Worm (Caenorhabditis elegans) whole organism, L1 larva: Measurements from ENCODE around the gene F53A2.9.

Experiments
- C34B4.2 ChIP-seq: sonication (generic microtip); optimal IDR thresholded peaks from 2 replicates; lab custom pipeline; 2017; ENCODE audit warnings: mild to moderate bottlenecking, missing genetic modification characterization, missing compliant biosample characterization
- F16B12.6 ChIP-seq: fragments of 150-350 bp; optimal IDR thresholded peaks from 2 replicates; lab custom pipeline; 2014; ENCODE audit warnings: missing biosample characterization, missing genetic modification characterization
- Y116A8C.19 ChIP-seq: sonication (generic microtip); optimal IDR thresholded peaks from 2 replicates; lab custom pipeline; 2016; ENCODE audit warnings: missing compliant biosample characterization, missing genetic modification characterization, borderline replicate concordance
- aly-2 ChIP-seq: fragments of 150-350 bp; optimal IDR thresholded peaks from 2 replicates; lab custom pipeline; 2014; ENCODE audit warnings: missing biosample characterization, missing genetic modification characterization
- blmp-1 ChIP-seq: fragments of 150-350 bp; optimal IDR thresholded peaks from 2 replicates; lab custom pipeline; 2014; ENCODE audit warnings: missing biosample characterization, missing genetic modification characterization
- ceh-63 ChIP-seq: fragments of 200-800 bp; sonication (Bioruptor generic); optimal IDR thresholded peaks from 2 replicates; lab custom pipeline; 2018; ENCODE audit warnings: mild to moderate bottlenecking, missing genetic modification characterization, missing compliant biosample characterization
- ceh-8 ChIP-seq: fragments of 200-800 bp; sonication (Bioruptor generic); optimal IDR thresholded peaks from 2 replicates; lab custom pipeline; 2018; ENCODE audit warnings: mild to moderate bottlenecking, missing genetic modification characterization, moderate library complexity, missing compliant biosample characterization
- ceh-88 ChIP-seq: fragments of 200-800 bp; sonication (Bioruptor generic); IDR thresholded peaks from 2 replicates; pipeline ENCODE4 v1.3.6; 2022; ENCODE audit warnings: missing genetic modification characterization, missing compliant biosample characterization
- ces-1 ChIP-seq: fragments of 150-350 bp; optimal IDR thresholded peaks from 2 replicates; lab custom pipeline; 2014; ENCODE audit warnings: missing biosample characterization, missing genetic modification reagents, missing genetic modification characterization
- egl-13 ChIP-seq: sonication (generic microtip); optimal IDR thresholded peaks from 2 replicates; lab custom pipeline; 2016; ENCODE audit warnings: missing genotype, missing genetic modification reagents, missing genetic modification characterization, missing compliant biosample characterization
- elt-3 ChIP-seq, 6 experiments: fragments of 150-350 bp in 1 of 6; sonication (generic microtip); optimal IDR thresholded peaks; 2 replicates each; lab custom pipeline; 2017 to 2018; ENCODE audit warnings: missing biosample characterization in 6 of 6, missing genetic modification characterization in 6 of 6, inconsistent platforms in 1 of 6
- fkh-4 ChIP-seq: sonication (generic microtip); optimal IDR thresholded peaks from 2 replicates; lab custom pipeline; 2016; ENCODE audit warnings: missing compliant biosample characterization, missing genetic modification characterization, borderline replicate concordance
- fkh-8 ChIP-seq: sonication (generic microtip); optimal IDR thresholded peaks from 2 replicates; lab custom pipeline; 2016; ENCODE audit warnings: mild to moderate bottlenecking, missing genetic modification characterization, missing compliant biosample characterization
- hlh-17 ChIP-seq: fragments of 200-800 bp; sonication (Bioruptor generic); optimal IDR thresholded peaks from 2 replicates; lab custom pipeline; 2018; ENCODE audit warnings: missing genetic modification characterization, mild to moderate bottlenecking, missing compliant biosample characterization, moderate library complexity, borderline replicate concordance
- hlh-4 ChIP-seq: sonication (generic microtip); optimal IDR thresholded peaks from 2 replicates; lab custom pipeline; 2016; ENCODE audit warnings: mild to moderate bottlenecking, missing genetic modification characterization, missing compliant biosample characterization
- hpl-2 ChIP-seq: fragments of 150-350 bp; optimal IDR thresholded peaks from 2 replicates; lab custom pipeline; 2014; ENCODE audit warnings: missing biosample characterization, missing genetic modification reagents, missing genetic modification characterization
- irx-1 ChIP-seq: sonication (generic microtip); optimal IDR thresholded peaks from 2 replicates; lab custom pipeline; 2016; ENCODE audit warnings: missing genetic modification characterization, missing compliant biosample characterization
- isw-1 ChIP-seq: fragments of 200-800 bp; sonication (Bioruptor generic); IDR thresholded peaks from 2 replicates; pipeline ENCODE4 v1.3.6; 2022; ENCODE audit warnings: missing genetic modification characterization, missing compliant biosample characterization
- lin-13 ChIP-seq: fragments of 150-350 bp; optimal IDR thresholded peaks from 2 replicates; lab custom pipeline; 2014; ENCODE audit warnings: missing biosample characterization, missing genetic modification reagents, missing genetic modification characterization
- lin-35 ChIP-seq, 2 experiments: fragments of 150-350 bp; optimal IDR thresholded peaks; 2 replicates each; lab custom pipeline; 2014; ENCODE audit warnings: missing biosample characterization in 2 of 2, missing genetic modification characterization in 2 of 2, missing genetic modification reagents in 2 of 2
- lin-39 ChIP-seq: fragments of 150-350 bp; optimal IDR thresholded peaks from 2 replicates; lab custom pipeline; 2014; ENCODE audit warnings: missing biosample characterization, missing genetic modification reagents, missing genetic modification characterization
- lsy-2 ChIP-seq, 2 experiments: fragments of 150-350 bp; optimal IDR thresholded peaks; 2 replicates each; lab custom pipeline; 2014; ENCODE audit warnings: missing biosample characterization in 2 of 2, missing genetic modification characterization in 2 of 2
- mab-9 ChIP-seq: fragments of 200-800 bp; sonication (Bioruptor generic); IDR thresholded peaks from 2 replicates; pipeline ENCODE4 v1.3.6; 2022; ENCODE audit warnings: missing genetic modification reagents, missing genetic modification characterization, missing compliant biosample characterization
- mdl-1 ChIP-seq, 2 experiments: fragments of 150-350 bp; optimal IDR thresholded peaks; 2 replicates each; lab custom pipeline; 2014 to 2017; ENCODE audit warnings: missing biosample characterization in 2 of 2, missing genetic modification characterization in 2 of 2, inconsistent platforms in 1 of 2
- mef-2 ChIP-seq: fragments of 150-350 bp; optimal IDR thresholded peaks from 2 replicates; lab custom pipeline; 2014; ENCODE audit warnings: missing biosample characterization, missing genetic modification characterization
- nhr-12 ChIP-seq: sonication (generic microtip); optimal IDR thresholded peaks from 2 replicates; lab custom pipeline; 2017; ENCODE audit warnings: missing biosample characterization, missing genetic modification characterization
- nhr-19 ChIP-seq: fragments of 200-800 bp; sonication (Bioruptor generic); conservative IDR thresholded peaks from 2 replicates; pipeline ENCODE4 v1.3.6; 2022; ENCODE audit warnings: missing genetic modification characterization, missing compliant biosample characterization
- nhr-20 ChIP-seq: sonication (generic microtip); optimal IDR thresholded peaks from 2 replicates; lab custom pipeline; 2016; ENCODE audit warnings: mild to moderate bottlenecking, missing genetic modification characterization, missing compliant biosample characterization
- nhr-237 ChIP-seq: fragments of 150-350 bp; optimal IDR thresholded peaks from 2 replicates; lab custom pipeline; 2014; ENCODE audit warnings: missing biosample characterization, missing genetic modification characterization
- nhr-28 ChIP-seq: fragments of 150-350 bp; optimal IDR thresholded peaks from 2 replicates; lab custom pipeline; 2014; ENCODE audit warnings: missing biosample characterization, missing genetic modification characterization
- nhr-47 ChIP-seq: sonication (generic microtip); optimal IDR thresholded peaks from 2 replicates; lab custom pipeline; 2016; ENCODE audit warnings: mild to moderate bottlenecking, missing genetic modification characterization, moderate library complexity, missing compliant biosample characterization
- pax-3 ChIP-seq: fragments of 200-800 bp; sonication (Bioruptor generic); optimal IDR thresholded peaks from 2 replicates; lab custom pipeline; 2018; ENCODE audit warnings: mild to moderate bottlenecking, missing genetic modification characterization, moderate library complexity, missing compliant biosample characterization
- pqm-1 ChIP-seq: sonication (generic microtip); optimal IDR thresholded peaks from 3 replicates; lab custom pipeline; 2017; ENCODE audit warnings: missing biosample characterization, missing genetic modification characterization
- rnt-1 ChIP-seq: sonication (generic microtip); optimal IDR thresholded peaks from 2 replicates; lab custom pipeline; 2016; ENCODE audit warnings: mild to moderate bottlenecking, missing genetic modification characterization, moderate library complexity, missing compliant biosample characterization
- skn-1 ChIP-seq: fragments of 150-350 bp; optimal IDR thresholded peaks from 2 replicates; lab custom pipeline; 2014; ENCODE audit warnings: missing biosample characterization, missing genetic modification characterization
- sup-37 ChIP-seq: fragments of 200-800 bp; sonication (Bioruptor generic); optimal IDR thresholded peaks from 2 replicates; lab custom pipeline; 2018; ENCODE audit warnings: mild to moderate bottlenecking, missing genetic modification characterization, missing compliant biosample characterization
- swsn-7 ChIP-seq: sonication (generic microtip); optimal IDR thresholded peaks from 2 replicates; lab custom pipeline; 2016; ENCODE audit warnings: missing genetic modification characterization, missing compliant biosample characterization
- tbx-2 ChIP-seq: sonication (generic microtip); optimal IDR thresholded peaks from 2 replicates; lab custom pipeline; 2016; ENCODE audit warnings: missing genetic modification characterization, missing compliant biosample characterization
- unc-130 ChIP-seq: fragments of 150-350 bp; optimal IDR thresholded peaks from 2 replicates; lab custom pipeline; 2017; ENCODE audit warnings: missing biosample characterization, missing genetic modification characterization, inconsistent platforms
- unc-30 ChIP-seq: sonication (generic microtip); optimal IDR thresholded peaks from 2 replicates; lab custom pipeline; 2017; ENCODE audit warnings: missing biosample characterization, missing genetic modification characterization
- unc-98 ChIP-seq: fragments of 200-800 bp; sonication (Bioruptor generic); IDR thresholded peaks from 2 replicates; pipeline ENCODE4 v1.3.6; 2022; ENCODE audit warnings: missing genetic modification characterization, missing compliant biosample characterization
- vab-15 ChIP-seq: sonication (generic microtip); optimal IDR thresholded peaks from 2 replicates; lab custom pipeline; 2017; ENCODE audit warnings: missing genotype, mild to moderate bottlenecking, missing genetic modification characterization, missing compliant biosample characterization
- xbp-1 ChIP-seq: sonication (generic microtip); optimal IDR thresholded peaks from 2 replicates; lab custom pipeline; 2016; ENCODE audit warnings: missing genetic modification characterization, missing compliant biosample characterization
- zag-1 ChIP-seq: fragments of 150-350 bp; optimal IDR thresholded peaks from 2 replicates; lab custom pipeline; 2014; ENCODE audit warnings: missing biosample characterization, missing genetic modification characterization
- zip-4 ChIP-seq: fragments of 200-800 bp; sonication (Bioruptor generic); optimal IDR thresholded peaks from 2 replicates; lab custom pipeline; 2018; ENCODE audit warnings: mild to moderate bottlenecking, missing genetic modification characterization, moderate library complexity, missing compliant biosample characterization
- ztf-4 ChIP-seq: fragments of 150-350 bp; optimal IDR thresholded peaks from 2 replicates; lab custom pipeline; 2014; ENCODE audit warnings: missing biosample characterization, missing genetic modification characterization

Gene F53A2.9

DNA sequence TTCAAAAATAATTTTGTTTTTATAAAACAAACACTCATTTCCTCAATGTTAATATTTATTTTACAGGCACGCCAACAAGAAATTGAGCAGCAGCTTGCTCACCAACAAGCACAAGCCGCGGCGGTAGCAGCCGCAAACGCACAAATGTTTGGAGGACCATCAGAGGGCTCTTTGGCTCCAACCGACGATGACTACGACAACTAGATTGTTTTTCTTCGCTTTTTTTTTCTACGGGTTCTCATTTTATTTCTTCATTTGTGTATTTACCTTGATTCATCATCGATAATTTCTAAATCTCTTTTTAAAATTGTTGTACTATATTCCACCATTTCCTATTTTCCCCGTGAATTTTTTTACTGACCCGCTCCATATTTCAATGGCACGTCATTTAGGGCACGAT, 16.0 kb downstream of the F53A2.9 start, which contains the start of gene ife-1 (continued):
- no peak for TF ChIP-seq mab-9
- TF ChIP-seq fkh-4 (tag; lab: Kevin White, UChicago): no peak
- no peak for TF ChIP-seq swsn-7
- no peak for TF ChIP-seq elt-3 (tag; optimal IDR thresholded peaks at IDR 0.05; lab: Kevin White, UChicago)

- no peak for TF ChIP-seq skn-1 (tag; lab: Kevin White, UChicago)
- TF ChIP-seq lin-13: no peak
- no peak for TF ChIP-seq unc-130 (tag; lab: Kevin White, UChicago)
- no peak for TF ChIP-seq unc-98
- no peak for TF ChIP-seq irx-1 (tag; lab: Kevin White, UChicago)
- no peak for TF ChIP-seq nhr-19 (GFP tag; lab: Robert Waterston, UW)
- TF ChIP-seq vab-15 (tag; lab: Kevin White, UChicago): no peak
- TF ChIP-seq ceh-88 (GFP tag; lab: Robert Waterston, UW): no peak
- no peak for TF ChIP-seq isw-1 (GFP tag; lab: Robert Waterston, UW)
- no peak for TF ChIP-seq ceh-63
- TF ChIP-seq tbx-2 (tag; lab: Kevin White, UChicago): no peak
- TF ChIP-seq lin-35 (GFP tag; optimal IDR thresholded peaks at IDR 0.05; lab: Kevin White, UChicago): no peak
- no peak for TF ChIP-seq nhr-47 (tag; lab: Kevin White, UChicago)
- TF ChIP-seq lin-39 (tag; lab: Kevin White, UChicago): no peak
- TF ChIP-seq ceh-8 (GFP tag; lab: Kevin White, UChicago): no peak
- TF ChIP-seq zip-4: no peak
- TF ChIP-seq elt-3 (tag; optimal IDR thresholded peaks at IDR 0.05; lab: Kevin White, UChicago): no peak
- no peak for TF ChIP-seq lsy-2 (tag; optimal IDR thresholded peaks at IDR 0.05; lab: Kevin White, UChicago)
- TF ChIP-seq C34B4.2 (tag; lab: Kevin White, UChicago): no peak
Measured at ce11 chrIII:13342079-13342734, 16.9 kb downstream of the F53A2.9 start, which contains the start of gene dro-1. TSS of gene dro-1 (plus strand) at chrIII:13342684.

- TF ChIP-seq lsy-2 (tag; optimal IDR thresholded peaks at IDR 0.05; lab: Kevin White, UChicago): no peak
- no peak for TF ChIP-seq fkh-4 (tag; lab: Kevin White, UChicago)
- no peak for TF ChIP-seq fkh-8
- no peak for TF ChIP-seq C34B4.2 (tag; lab: Kevin White, UChicago)
- no peak for TF ChIP-seq mef-2
- no peak for TF ChIP-seq unc-130 (tag; lab: Kevin White, UChicago)
- no peak for TF ChIP-seq hlh-17 (GFP tag; lab: Kevin White, UChicago)
- TF ChIP-seq pqm-1 (tag; lab: Kevin White, UChicago): no peak
- TF ChIP-seq ztf-4: no peak
- no peak for TF ChIP-seq lin-13
- no peak for TF ChIP-seq hpl-2 (GFP tag; lab: Kevin White, UChicago)
- no peak for TF ChIP-seq mab-9
- TF ChIP-seq xbp-1: no peak
- TF ChIP-seq ceh-88 (GFP tag; lab: Robert Waterston, UW): no peak
- TF ChIP-seq sup-37 (GFP tag; lab: Kevin White, UChicago): no peak
- no peak for TF ChIP-seq nhr-20 (tag; lab: Kevin White, UChicago)
- no peak for TF ChIP-seq unc-30 (tag; lab: Kevin White, UChicago)
- TF ChIP-seq, all 84 proteins: peak for 0
Measured at ce11 chrIII:13341275-13341626, 17.9 kb downstream of the F53A2.9 start, which contains the start of gene nud-1. TSS of gene nud-1 (plus strand) at chrIII:13341527.

ce11 chrIII:13340504-13341274, 18.5 kb downstream of the F53A2.9 start:
- TF ChIP-seq rnt-1 (tag; lab: Kevin White, UChicago): peak; percentile 24
- TF ChIP-seq Y116A8C.19 (tag; lab: Kevin White, UChicago): no peak
- TF ChIP-seq aly-2 (tag; lab: Kevin White, UChicago): no peak
- TF ChIP-seq vab-15 (tag; lab: Kevin White, UChicago): no peak
- no peak for TF ChIP-seq nhr-12 (tag; lab: Kevin White, UChicago)
- no peak for TF ChIP-seq nhr-28 (tag; lab: Kevin White, UChicago)
- peak; percentile 17 for TF ChIP-seq blmp-1 (tag; lab: Kevin White, UChicago)
- TF ChIP-seq hlh-4 (tag; lab: Kevin White, UChicago): no peak
- no peak for TF ChIP-seq F16B12.6 (tag; lab: Kevin White, UChicago)
- TF ChIP-seq zag-1: no peak
- no peak for TF ChIP-seq pax-3 (tag; lab: Kevin White, UChicago)
- TF ChIP-seq ces-1: no peak
- TF ChIP-seq nhr-237 (tag; lab: Kevin White, UChicago): no peak
- TF ChIP-seq nhr-47 (tag; lab: Kevin White, UChicago): peak; percentile 35
- no peak for TF ChIP-seq nhr-19 (GFP tag; lab: Robert Waterston, UW)
- TF ChIP-seq mdl-1 (tag; optimal IDR thresholded peaks at IDR 0.05; lab: Kevin White, UChicago): no peak
- TF ChIP-seq egl-13 (tag; lab: Kevin White, UChicago): no peak
